Worm (Caenorhabditis elegans) whole organism, mixed stage, embryonic: ENCODE results near the gene C07D8.6.

Experiments
- ces-1 ChIP-seq: fragments of 150-350 bp; optimal IDR thresholded peaks from 2 replicates; lab custom pipeline; 2014; ENCODE audit warnings: missing biosample characterization, missing genetic modification reagents, missing genetic modification characterization
- drap-1 ChIP-seq: fragments of 200-800 bp; sonication (Bioruptor generic); optimal IDR thresholded peaks from 3 replicates; lab custom pipeline; 2018; ENCODE audit warnings: mild to moderate bottlenecking, missing genetic modification characterization, missing compliant biosample characterization
- elt-3 ChIP-seq: fragments of 150-350 bp; optimal IDR thresholded peaks from 2 replicates; lab custom pipeline; 2014; ENCODE audit warnings: missing biosample characterization, missing genetic modification characterization
- lin-13 ChIP-seq: fragments of 150-350 bp; optimal IDR thresholded peaks from 2 replicates; lab custom pipeline; 2014; ENCODE audit warnings: missing biosample characterization, missing genetic modification characterization
- mab-5 ChIP-seq: fragments of 150-350 bp; optimal IDR thresholded peaks from 2 replicates; lab custom pipeline; 2014; ENCODE audit warnings: missing biosample characterization, missing genetic modification characterization
- nhr-12 ChIP-seq: fragments of 150-350 bp; optimal IDR thresholded peaks from 2 replicates; lab custom pipeline; 2014; ENCODE audit warnings: missing biosample characterization, missing genetic modification characterization
- nhr-2 ChIP-seq: fragments of 150-350 bp; optimal IDR thresholded peaks from 2 replicates; lab custom pipeline; 2014; ENCODE audit warnings: missing biosample characterization, missing genetic modification characterization
- nhr-237 ChIP-seq: fragments of 150-350 bp; optimal IDR thresholded peaks from 2 replicates; lab custom pipeline; 2014; ENCODE audit warnings: missing biosample characterization, missing genetic modification characterization
- pha-4 ChIP-seq: fragments of 150-350 bp; optimal IDR thresholded peaks from 2 replicates; lab custom pipeline; 2018; ENCODE audit warnings: missing biosample characterization, missing genetic modification reagents, missing genetic modification characterization
- snpc-4 ChIP-seq: fragments of 150-350 bp; optimal IDR thresholded peaks from 2 replicates; lab custom pipeline; 2014; ENCODE audit warnings: missing biosample characterization, missing genetic modification characterization
- sptf-1 ChIP-seq: sonication (generic microtip); optimal IDR thresholded peaks from 2 replicates; lab custom pipeline; 2017; ENCODE audit warnings: mild to moderate bottlenecking, missing genetic modification characterization, moderate library complexity, missing compliant biosample characterization
- tbx-8 ChIP-seq: fragments of 200-800 bp; sonication (Bioruptor generic); optimal IDR thresholded peaks from 2 replicates; lab custom pipeline; 2018; ENCODE audit warnings: mild to moderate bottlenecking, missing genetic modification characterization, moderate library complexity, missing compliant biosample characterization
- unc-62 ChIP-seq: fragments of 150-350 bp; optimal IDR thresholded peaks from 2 replicates; lab custom pipeline; 2014; ENCODE audit warnings: missing biosample characterization, missing genetic modification reagents, missing genetic modification characterization
- ztf-11 ChIP-seq: fragments of 150-350 bp; optimal IDR thresholded peaks from 2 replicates; lab custom pipeline; 2014; ENCODE audit warnings: missing biosample characterization, missing genetic modification characterization

ce11 chrX:7376941-7377340 is 35.6 kb downstream of the C07D8.6 start, which contains the start of gene npr-8:
- TF ChIP-seq nhr-237 (tag; lab: Kevin White, UChicago) (no peak), ztf-11 (tag; lab: Kevin White, UChicago) (no peak), ces-1 (peak; percentile 48), lin-13 (no peak), sptf-1 (tag; lab: Kevin White, UChicago) (no peak), mab-5 (tag; lab: Kevin White, UChicago) (no peak), unc-62 (GFP tag; lab: Kevin White, UChicago) (no peak), tbx-8 (GFP tag; lab: Kevin White, UChicago) (no peak), snpc-4 (no peak), nhr-12 (tag; lab: Kevin White, UChicago) (no peak), drap-1 (GFP tag; lab: Kevin White, UChicago) (no peak), elt-3 (tag; lab: Kevin White, UChicago) (no peak), pha-4 (tag; lab: Kevin White, UChicago) (no peak), nhr-2 (tag; lab: Kevin White, UChicago) (no peak)
